Worm (Caenorhabditis elegans) whole organism, L1 larva: Measurements from ENCODE around the gene hrpf-2.

ENCODE experiments used
- C04F5.9 ChIP-seq: sonication (generic microtip); optimal IDR thresholded peaks from 2 replicates; lab custom pipeline; 2016; ENCODE audit warnings: missing genetic modification characterization, missing compliant biosample characterization
- C16A3.4 ChIP-seq: fragments of 150-350 bp; optimal IDR thresholded peaks from 2 replicates; lab custom pipeline; 2014; ENCODE audit warnings: missing biosample characterization, missing genetic modification characterization
- C34B4.2 ChIP-seq: sonication (generic microtip); optimal IDR thresholded peaks from 2 replicates; lab custom pipeline; 2017; ENCODE audit warnings: mild to moderate bottlenecking, missing genetic modification characterization, missing compliant biosample characterization
- F16B12.6 ChIP-seq: fragments of 150-350 bp; optimal IDR thresholded peaks from 2 replicates; lab custom pipeline; 2014; ENCODE audit warnings: missing biosample characterization, missing genetic modification characterization
- aly-2 ChIP-seq: fragments of 150-350 bp; optimal IDR thresholded peaks from 2 replicates; lab custom pipeline; 2014; ENCODE audit warnings: missing biosample characterization, missing genetic modification characterization
- ama-1 ChIP-seq: fragments of 150-350 bp; optimal IDR thresholded peaks from 2 replicates; lab custom pipeline; 2014
- ceh-8 ChIP-seq: fragments of 200-800 bp; sonication (Bioruptor generic); optimal IDR thresholded peaks from 2 replicates; lab custom pipeline; 2018; ENCODE audit warnings: mild to moderate bottlenecking, missing genetic modification characterization, moderate library complexity, missing compliant biosample characterization
- ceh-82 ChIP-seq, 3 experiments: fragments of 150-350 bp in 1 of 3; sonication (generic microtip) in 2 of 3; optimal IDR thresholded peaks; 2 replicates each; lab custom pipeline; 2014 to 2017; ENCODE audit warnings: missing biosample characterization in 3 of 3, missing genetic modification characterization in 3 of 3
- ceh-88 ChIP-seq: fragments of 200-800 bp; sonication (Bioruptor generic); IDR thresholded peaks from 2 replicates; pipeline ENCODE4 v1.3.6; 2022; ENCODE audit warnings: missing genetic modification characterization, missing compliant biosample characterization
- dpl-1 ChIP-seq, 3 experiments: fragments of 150-350 bp in 2 of 3; sonication (generic microtip) in 1 of 3; optimal IDR thresholded peaks; 2 replicates each; lab custom pipeline; 2014 to 2017; ENCODE audit warnings: missing biosample characterization in 3 of 3, missing genetic modification characterization in 3 of 3, missing genetic modification reagents in 3 of 3
- dsc-1 ChIP-seq: sonication (generic microtip); optimal IDR thresholded peaks from 2 replicates; lab custom pipeline; 2016; ENCODE audit warnings: mild to moderate bottlenecking, missing genetic modification characterization, missing compliant biosample characterization
- egl-13 ChIP-seq: sonication (generic microtip); optimal IDR thresholded peaks from 2 replicates; lab custom pipeline; 2016; ENCODE audit warnings: missing genotype, missing genetic modification reagents, missing genetic modification characterization, missing compliant biosample characterization
- egl-27 ChIP-seq, 2 experiments: fragments of 150-350 bp in 1 of 2; sonication (generic microtip); optimal IDR thresholded peaks; 3 replicates each; lab custom pipeline; 2017 to 2018; ENCODE audit warnings: missing biosample characterization in 2 of 2, missing genetic modification characterization in 2 of 2, missing genetic modification reagents in 2 of 2
- elt-2 ChIP-seq: sonication (generic microtip); optimal IDR thresholded peaks from 2 replicates; lab custom pipeline; 2016; ENCODE audit warnings: missing genetic modification characterization, mild to moderate bottlenecking, inconsistent platforms, missing compliant biosample characterization, missing genetic modification reagents
- elt-3 ChIP-seq, 6 experiments: fragments of 150-350 bp in 1 of 6; sonication (generic microtip); optimal IDR thresholded peaks; 2 replicates each; lab custom pipeline; 2017 to 2018; ENCODE audit warnings: missing biosample characterization in 6 of 6, missing genetic modification characterization in 6 of 6, inconsistent platforms in 1 of 6
- fos-1 ChIP-seq: fragments of 150-350 bp; optimal IDR thresholded peaks from 2 replicates; lab custom pipeline; 2014; ENCODE audit warnings: missing biosample characterization, missing genetic modification characterization
- grh-1 ChIP-seq: fragments of 200-800 bp; sonication (Bioruptor generic); IDR thresholded peaks from 2 replicates; pipeline ENCODE4 v1.3.6; 2022; ENCODE audit warnings: missing genetic modification reagents, missing genetic modification characterization, missing compliant biosample characterization
- hlh-17 ChIP-seq: fragments of 200-800 bp; sonication (Bioruptor generic); optimal IDR thresholded peaks from 2 replicates; lab custom pipeline; 2018; ENCODE audit warnings: missing genetic modification characterization, mild to moderate bottlenecking, missing compliant biosample characterization, moderate library complexity, borderline replicate concordance
- hlh-4 ChIP-seq: sonication (generic microtip); optimal IDR thresholded peaks from 2 replicates; lab custom pipeline; 2016; ENCODE audit warnings: mild to moderate bottlenecking, missing genetic modification characterization, missing compliant biosample characterization
- irx-1 ChIP-seq: sonication (generic microtip); optimal IDR thresholded peaks from 2 replicates; lab custom pipeline; 2016; ENCODE audit warnings: missing genetic modification characterization, missing compliant biosample characterization
- isw-1 ChIP-seq: fragments of 200-800 bp; sonication (Bioruptor generic); IDR thresholded peaks from 2 replicates; pipeline ENCODE4 v1.3.6; 2022; ENCODE audit warnings: missing genetic modification characterization, missing compliant biosample characterization
- jun-1 ChIP-seq: fragments of 150-350 bp; optimal IDR thresholded peaks from 2 replicates; lab custom pipeline; 2014; ENCODE audit warnings: missing biosample characterization, missing genetic modification reagents, missing genetic modification characterization
- lin-13 ChIP-seq: fragments of 150-350 bp; optimal IDR thresholded peaks from 2 replicates; lab custom pipeline; 2014; ENCODE audit warnings: missing biosample characterization, missing genetic modification reagents, missing genetic modification characterization
- lin-15B ChIP-seq: fragments of 150-350 bp; sonication (generic microtip); optimal IDR thresholded peaks from 3 replicates; lab custom pipeline; 2014; ENCODE audit warnings: missing biosample characterization, missing genetic modification characterization
- lin-35 ChIP-seq, 2 experiments: fragments of 150-350 bp; optimal IDR thresholded peaks; 2 replicates each; lab custom pipeline; 2014; ENCODE audit warnings: missing biosample characterization in 2 of 2, missing genetic modification characterization in 2 of 2, missing genetic modification reagents in 2 of 2
- lir-3 ChIP-seq: sonication (generic microtip); optimal IDR thresholded peaks from 2 replicates; lab custom pipeline; 2016; ENCODE audit warnings: mild to moderate bottlenecking, missing genetic modification characterization, moderate library complexity, missing compliant biosample characterization; ENCODE audit not compliant: poor library complexity
- lsy-2 ChIP-seq, 2 experiments: fragments of 150-350 bp; optimal IDR thresholded peaks; 2 replicates each; lab custom pipeline; 2014; ENCODE audit warnings: missing biosample characterization in 2 of 2, missing genetic modification characterization in 2 of 2
- mab-9 ChIP-seq: fragments of 200-800 bp; sonication (Bioruptor generic); IDR thresholded peaks from 2 replicates; pipeline ENCODE4 v1.3.6; 2022; ENCODE audit warnings: missing genetic modification reagents, missing genetic modification characterization, missing compliant biosample characterization
- mdl-1 ChIP-seq, 2 experiments: fragments of 150-350 bp; optimal IDR thresholded peaks; 2 replicates each; lab custom pipeline; 2014 to 2017; ENCODE audit warnings: missing biosample characterization in 2 of 2, missing genetic modification characterization in 2 of 2, inconsistent platforms in 1 of 2
- mep-1 ChIP-seq: fragments of 150-350 bp; optimal IDR thresholded peaks from 2 replicates; lab custom pipeline; 2014; ENCODE audit warnings: missing biosample characterization, missing genetic modification characterization
- nhr-12 ChIP-seq: sonication (generic microtip); optimal IDR thresholded peaks from 2 replicates; lab custom pipeline; 2017; ENCODE audit warnings: missing biosample characterization, missing genetic modification characterization
- nhr-19 ChIP-seq: fragments of 200-800 bp; sonication (Bioruptor generic); conservative IDR thresholded peaks from 2 replicates; pipeline ENCODE4 v1.3.6; 2022; ENCODE audit warnings: missing genetic modification characterization, missing compliant biosample characterization
- nhr-20 ChIP-seq: sonication (generic microtip); optimal IDR thresholded peaks from 2 replicates; lab custom pipeline; 2016; ENCODE audit warnings: mild to moderate bottlenecking, missing genetic modification characterization, missing compliant biosample characterization
- nhr-47 ChIP-seq: sonication (generic microtip); optimal IDR thresholded peaks from 2 replicates; lab custom pipeline; 2016; ENCODE audit warnings: mild to moderate bottlenecking, missing genetic modification characterization, moderate library complexity, missing compliant biosample characterization
- nhr-71 ChIP-seq: sonication (generic microtip); optimal IDR thresholded peaks from 2 replicates; lab custom pipeline; 2016; ENCODE audit warnings: mild to moderate bottlenecking, missing genetic modification characterization, moderate library complexity, missing compliant biosample characterization
- nhr-77 ChIP-seq: fragments of 150-350 bp; optimal IDR thresholded peaks from 2 replicates; lab custom pipeline; 2014; ENCODE audit warnings: missing biosample characterization, missing genetic modification characterization
- nhr-85 ChIP-seq: sonication (generic microtip); peaks from one replicate; lab custom pipeline; 2016; ENCODE audit warnings: missing genetic modification characterization, inconsistent platforms, missing compliant biosample characterization
- nhr-90 ChIP-seq: sonication (generic microtip); optimal IDR thresholded peaks from 2 replicates; lab custom pipeline; 2016; ENCODE audit warnings: mild to moderate bottlenecking, missing genetic modification characterization, missing compliant biosample characterization; ENCODE audit not compliant: poor library complexity
- pag-3 ChIP-seq: sonication (generic microtip); optimal IDR thresholded peaks from 2 replicates; lab custom pipeline; 2017; ENCODE audit warnings: missing genetic modification characterization, mild to moderate bottlenecking, missing compliant biosample characterization, antibody characterized with exemption, borderline replicate concordance; ENCODE audit not compliant: insufficient read depth
- pax-3 ChIP-seq: fragments of 200-800 bp; sonication (Bioruptor generic); optimal IDR thresholded peaks from 2 replicates; lab custom pipeline; 2018; ENCODE audit warnings: mild to moderate bottlenecking, missing genetic modification characterization, moderate library complexity, missing compliant biosample characterization
- rnt-1 ChIP-seq: sonication (generic microtip); optimal IDR thresholded peaks from 2 replicates; lab custom pipeline; 2016; ENCODE audit warnings: mild to moderate bottlenecking, missing genetic modification characterization, moderate library complexity, missing compliant biosample characterization
- skn-1 ChIP-seq: fragments of 150-350 bp; optimal IDR thresholded peaks from 2 replicates; lab custom pipeline; 2014; ENCODE audit warnings: missing biosample characterization, missing genetic modification characterization
- snpc-4 ChIP-seq: fragments of 150-350 bp; optimal IDR thresholded peaks from 2 replicates; lab custom pipeline; 2014; ENCODE audit warnings: missing biosample characterization, missing genetic modification characterization
- snu-23 ChIP-seq: sonication (generic microtip); optimal IDR thresholded peaks from 2 replicates; lab custom pipeline; 2016; ENCODE audit warnings: missing genetic modification characterization, missing compliant biosample characterization
- sptf-1 ChIP-seq: fragments of 150-350 bp; optimal IDR thresholded peaks from 2 replicates; lab custom pipeline; 2014; ENCODE audit warnings: missing biosample characterization, missing genetic modification characterization
- swsn-7 ChIP-seq: sonication (generic microtip); optimal IDR thresholded peaks from 2 replicates; lab custom pipeline; 2016; ENCODE audit warnings: missing genetic modification characterization, missing compliant biosample characterization
- tbx-2 ChIP-seq: sonication (generic microtip); optimal IDR thresholded peaks from 2 replicates; lab custom pipeline; 2016; ENCODE audit warnings: missing genetic modification characterization, missing compliant biosample characterization
- unc-130 ChIP-seq: fragments of 150-350 bp; optimal IDR thresholded peaks from 2 replicates; lab custom pipeline; 2017; ENCODE audit warnings: missing biosample characterization, missing genetic modification characterization, inconsistent platforms
- unc-86 ChIP-seq: sonication (generic microtip); optimal IDR thresholded peaks from 2 replicates; lab custom pipeline; 2016; ENCODE audit warnings: missing genetic modification characterization, missing compliant biosample characterization
- xbp-1 ChIP-seq: sonication (generic microtip); optimal IDR thresholded peaks from 2 replicates; lab custom pipeline; 2016; ENCODE audit warnings: missing genetic modification characterization, missing compliant biosample characterization
- ztf-11 ChIP-seq, 2 experiments: sonication (generic microtip); optimal IDR thresholded peaks; 2 replicates each; lab custom pipeline; 2016 to 2017; ENCODE audit warnings: missing genetic modification characterization in 2 of 2, missing biosample characterization in 1 of 2, missing compliant biosample characterization in 1 of 2

The hrpf-2 gene

ce11 chrIV:6415149-6415548 is 38.8 kb upstream of the hrpf-2 start, which contains the start of gene exos-2:
exos-2 (plus strand) TSS chrIV:6415478.
- TF ChIP-seq nhr-12 (tag; lab: Kevin White, UChicago) = no peak
- TF ChIP-seq sptf-1 (tag; lab: Kevin White, UChicago) = no peak
- TF ChIP-seq skn-1 (tag; lab: Kevin White, UChicago) = peak; percentile 36
- no peak for TF ChIP-seq mab-9 (GFP tag; lab: Robert Waterston, UW)
- no peak for TF ChIP-seq egl-13 (tag; lab: Kevin White, UChicago)
- peak; percentile 53 to 75 (median 55) for TF ChIP-seq ceh-82 (tag; optimal IDR thresholded peaks at IDR 0.05; lab: Kevin White, UChicago)
- peak; percentile 60 for TF ChIP-seq unc-86 (tag; lab: Kevin White, UChicago)
- no peak for TF ChIP-seq C34B4.2 (tag; lab: Kevin White, UChicago)
- peak; percentile 73 for TF ChIP-seq snu-23
- peak; percentile 55 for TF ChIP-seq nhr-77 (tag; lab: Kevin White, UChicago)
- TF ChIP-seq swsn-7 (tag; lab: Kevin White, UChicago) = peak; percentile 63
- TF ChIP-seq rnt-1 (tag; lab: Kevin White, UChicago) = peak; percentile 80
- peak; percentile 73 for TF ChIP-seq lin-15B (tag; lab: Kevin White, UChicago)
- peak; percentile 75 to 87 for TF ChIP-seq lsy-2 (tag; optimal IDR thresholded peaks at IDR 0.05; lab: Kevin White, UChicago)
- peak; percentile 70 for TF ChIP-seq C16A3.4 (tag; lab: Kevin White, UChicago)
- peak; percentile 54 for TF ChIP-seq lin-13 (GFP tag; lab: Kevin White, UChicago)
- no peak for TF ChIP-seq hlh-17
- peak; percentile 61 for TF ChIP-seq F16B12.6 (tag; lab: Kevin White, UChicago)
- TF ChIP-seq dpl-1 (GFP tag; optimal IDR thresholded peaks at IDR 0.05; lab: Kevin White, UChicago) = peak; percentile 95 to 97 (median 96)
- no peak for TF ChIP-seq ama-1 (lab: Kevin White, UChicago)
- peak; percentile 19; the same call in 1 of the 2 replicates for TF ChIP-seq grh-1 (GFP tag; lab: Robert Waterston, UW)
- TF ChIP-seq ztf-11 (tag; optimal IDR thresholded peaks at IDR 0.05; lab: Kevin White, UChicago) = peak in 1 of 2 experiments; percentile 9
- no peak for TF ChIP-seq jun-1 (tag; lab: Kevin White, UChicago)
- peak; percentile 50; the same call in 1 of the 2 replicates for TF ChIP-seq nhr-19
- TF ChIP-seq snpc-4 (tag; lab: Kevin White, UChicago) = no peak
- TF ChIP-seq pag-3 = no peak
- peak; percentile 22 for TF ChIP-seq ceh-8 (GFP tag; lab: Kevin White, UChicago)
- TF ChIP-seq dsc-1 = peak; percentile 47
- TF ChIP-seq nhr-90 (tag; lab: Kevin White, UChicago) = peak; percentile 49
- TF ChIP-seq mep-1 (tag; lab: Kevin White, UChicago) = peak; percentile 65
- TF ChIP-seq pax-3 (tag; lab: Kevin White, UChicago) = no peak
- peak; percentile 6 for TF ChIP-seq fos-1 (tag; lab: Kevin White, UChicago)
- TF ChIP-seq elt-3 (tag; optimal IDR thresholded peaks at IDR 0.05; lab: Kevin White, UChicago) = peak in 1 of 6 experiments; percentile 34
- peak; percentile 69 for TF ChIP-seq isw-1 (GFP tag; lab: Robert Waterston, UW)
- TF ChIP-seq irx-1 (tag; lab: Kevin White, UChicago) = peak; percentile 41
- peak; percentile 13 for TF ChIP-seq lir-3 (tag; lab: Kevin White, UChicago)
- TF ChIP-seq nhr-47 (tag; lab: Kevin White, UChicago) = peak; percentile 77
- peak; percentile 19 for TF ChIP-seq C04F5.9 (tag; lab: Kevin White, UChicago)
- peak in 1 of 2 experiments; percentile 13 for TF ChIP-seq mdl-1 (tag; optimal IDR thresholded peaks at IDR 0.05; lab: Kevin White, UChicago)
- TF ChIP-seq nhr-85 (tag; lab: Kevin White, UChicago) = peak; percentile 76
- TF ChIP-seq lin-35 (GFP tag; optimal IDR thresholded peaks at IDR 0.05; lab: Kevin White, UChicago) = peak; percentile 98 to 99
- no peak for TF ChIP-seq egl-27 (tag; optimal IDR thresholded peaks at IDR 0.05; lab: Kevin White, UChicago)
- TF ChIP-seq nhr-20 (tag; lab: Kevin White, UChicago) = peak; percentile 62
- peak; percentile 53 for TF ChIP-seq aly-2 (tag; lab: Kevin White, UChicago)
- TF ChIP-seq elt-2 (tag; lab: Kevin White, UChicago) = no peak
- peak; percentile 65 for TF ChIP-seq xbp-1 (tag; lab: Kevin White, UChicago)
- peak; percentile 32; the same call in 1 of the 2 replicates for TF ChIP-seq ceh-88 (GFP tag; lab: Robert Waterston, UW)
- peak; percentile 81 for TF ChIP-seq unc-130
- TF ChIP-seq hlh-4 (tag; lab: Kevin White, UChicago) = no peak
- peak; percentile 60 for TF ChIP-seq tbx-2 (tag; lab: Kevin White, UChicago)
- TF ChIP-seq nhr-71 = peak; percentile 77
